Worm (Caenorhabditis elegans) whole organism, mixed stage, embryonic: ENCODE results near the gene hst-3.1.

Experiments used
- blmp-1 ChIP-seq: fragments of 150-350 bp; optimal IDR thresholded peaks from 2 replicates; lab custom pipeline; 2014; ENCODE audit warnings: missing biosample characterization, missing genetic modification characterization
- ces-1 ChIP-seq: fragments of 150-350 bp; optimal IDR thresholded peaks from 2 replicates; lab custom pipeline; 2014; ENCODE audit warnings: missing biosample characterization, missing genetic modification reagents, missing genetic modification characterization
- elt-3 ChIP-seq: fragments of 150-350 bp; optimal IDR thresholded peaks from 2 replicates; lab custom pipeline; 2014; ENCODE audit warnings: missing biosample characterization, missing genetic modification characterization
- nhr-12 ChIP-seq: fragments of 150-350 bp; optimal IDR thresholded peaks from 2 replicates; lab custom pipeline; 2014; ENCODE audit warnings: missing biosample characterization, missing genetic modification characterization
- pha-4 ChIP-seq: fragments of 150-350 bp; optimal IDR thresholded peaks from 2 replicates; lab custom pipeline; 2018; ENCODE audit warnings: missing biosample characterization, missing genetic modification reagents, missing genetic modification characterization
- sem-2 ChIP-seq: fragments of 200-800 bp; sonication (Bioruptor generic); optimal IDR thresholded peaks from 2 replicates; lab custom pipeline; 2018; ENCODE audit warnings: mild to moderate bottlenecking, missing genetic modification characterization, missing compliant biosample characterization
- snpc-4 ChIP-seq: fragments of 150-350 bp; optimal IDR thresholded peaks from 2 replicates; lab custom pipeline; 2014; ENCODE audit warnings: missing biosample characterization, missing genetic modification characterization
- tbx-8 ChIP-seq: fragments of 200-800 bp; sonication (Bioruptor generic); optimal IDR thresholded peaks from 2 replicates; lab custom pipeline; 2018; ENCODE audit warnings: mild to moderate bottlenecking, missing genetic modification characterization, moderate library complexity, missing compliant biosample characterization
- unc-39 ChIP-seq: fragments of 150-350 bp; optimal IDR thresholded peaks from 2 replicates; lab custom pipeline; 2014; ENCODE audit warnings: missing biosample characterization, missing genetic modification characterization
- unc-62 ChIP-seq: fragments of 150-350 bp; optimal IDR thresholded peaks from 2 replicates; lab custom pipeline; 2014; ENCODE audit warnings: missing biosample characterization, missing genetic modification reagents, missing genetic modification characterization

ce11 chrII:6139484-6139883, 29.6 kb downstream of the hst-3.1 start:
- TF ChIP-seq snpc-4 (tag; lab: Kevin White, UChicago) (no peak), ces-1 (GFP tag; lab: Kevin White, UChicago) (peak; percentile 69), sem-2 (GFP tag; lab: Kevin White, UChicago) (no peak), unc-62 (no peak), nhr-12 (no peak), tbx-8 (GFP tag; lab: Kevin White, UChicago) (no peak), elt-3 (tag; lab: Kevin White, UChicago) (no peak), pha-4 (tag; lab: Kevin White, UChicago) (no peak), unc-39 (tag; lab: Kevin White, UChicago) (no peak), blmp-1 (tag; lab: Kevin White, UChicago) (no peak)
